Worm (Caenorhabditis elegans): ENCODE measurements around the gene srh-38.

srh-38 gene

ce11 chrV:2913948-2914347 is 8.5 kb downstream of the srh-38 start, which contains the start of gene srh-146:
Gene srh-146, plus strand, starts transcription at chrV:2914248.
- TF ChIP-seq sea-2 (GFP tag; optimal IDR thresholded peaks at IDR 0.05) = no peak
- TF ChIP-seq fkh-10 (GFP tag; optimal IDR thresholded peaks at IDR 0.05) = no peak
- TF ChIP-seq ztf-4 (tag; optimal IDR thresholded peaks at IDR 0.05) = no peak
- no peak for TF ChIP-seq nhr-12 (tag; optimal IDR thresholded peaks at IDR 0.05)
- TF ChIP-seq lin-15B (tag; optimal IDR thresholded peaks at IDR 0.05) = no peak
- TF ChIP-seq nhr-77 (tag; optimal IDR thresholded peaks at IDR 0.05) = no peak
- no peak for TF ChIP-seq ama-1 (optimal IDR thresholded peaks at IDR 0.05)
- no peak for TF ChIP-seq elt-1 (tag; optimal IDR thresholded peaks at IDR 0.05)
- TF ChIP-seq unc-39 (tag; optimal IDR thresholded peaks at IDR 0.05) = no peak
- TF ChIP-seq nhr-23 (tag; optimal IDR thresholded peaks at IDR 0.05) = no peak
- TF ChIP-seq ztf-11 (tag; optimal IDR thresholded peaks at IDR 0.05) = no peak

ce11 chrV:2912901-2913300 is 9.6 kb downstream of the srh-38 start, which contains the start of gene C31B8.9:
Gene C31B8.9, minus strand, starts transcription at chrV:2913001.
- no peak for TF ChIP-seq ceh-28 (tag; optimal IDR thresholded peaks at IDR 0.05)
- no peak for TF ChIP-seq elt-1 (tag; optimal IDR thresholded peaks at IDR 0.05)
- no peak for TF ChIP-seq skn-1 (tag; optimal IDR thresholded peaks at IDR 0.05)
- no peak for TF ChIP-seq ztf-4 (tag; optimal IDR thresholded peaks at IDR 0.05)
- TF ChIP-seq nhr-76 (tag; optimal IDR thresholded peaks at IDR 0.05) = no peak
- TF ChIP-seq egl-5 (tag; optimal IDR thresholded peaks at IDR 0.05) = no peak
- TF ChIP-seq mdl-1 (tag; optimal IDR thresholded peaks at IDR 0.05) = no peak
- TF ChIP-seq ztf-11 (tag; optimal IDR thresholded peaks at IDR 0.05) = no peak
- no peak for TF ChIP-seq lin-39 (tag; optimal IDR thresholded peaks at IDR 0.05)
- TF ChIP-seq hmg-11 (tag; optimal IDR thresholded peaks at IDR 0.05) = no peak
- TF ChIP-seq ceh-82 (tag; optimal IDR thresholded peaks at IDR 0.05) = no peak
- TF ChIP-seq ceh-9 (tag; optimal IDR thresholded peaks at IDR 0.05) = no peak
- no peak for TF ChIP-seq nfya-1 (tag; optimal IDR thresholded peaks at IDR 0.05; ENCODE audit: insufficient read depth)
- no peak for TF ChIP-seq elt-3 (tag; optimal IDR thresholded peaks at IDR 0.05)
- TF ChIP-seq fkh-2 (tag; optimal IDR thresholded peaks at IDR 0.05) = no peak
- no peak for TF ChIP-seq nhr-12 (tag; optimal IDR thresholded peaks at IDR 0.05)
- TF ChIP-seq ama-1 (optimal IDR thresholded peaks at IDR 0.05) = no peak

- no peak for TF ChIP-seq nhr-25 (tag; optimal IDR thresholded peaks at IDR 0.05)
- TF ChIP-seq ceh-28 (tag; optimal IDR thresholded peaks at IDR 0.05) = no peak
- TF ChIP-seq nhr-77 (tag; optimal IDR thresholded peaks at IDR 0.05) = no peak
- no peak for TF ChIP-seq pha-4 (tag; optimal IDR thresholded peaks at IDR 0.05)
Observed at ce11 chrV:2909525-2909924, 13.0 kb downstream of the srh-38 start, which contains the start of gene zmp-3. Gene zmp-3, minus strand, starts transcription at chrV:2909625.

ce11 chrV:2903227-2903626 is 19.3 kb downstream of the srh-38 start, which contains the start of gene C31B8.7:
Gene C31B8.7, minus strand, starts transcription at chrV:2903327.
- TF ChIP-seq eor-1 (tag; optimal IDR thresholded peaks at IDR 0.05) (no peak), jun-1 (tag; optimal IDR thresholded peaks at IDR 0.05) (no peak), nhr-76 (tag; optimal IDR thresholded peaks at IDR 0.05) (no peak), hmg-11 (tag; optimal IDR thresholded peaks at IDR 0.05) (no peak), ztf-4 (tag; optimal IDR thresholded peaks at IDR 0.05) (no peak), elt-1 (tag; optimal IDR thresholded peaks at IDR 0.05) (no peak)

- TF ChIP-seq nhr-11 (tag; optimal IDR thresholded peaks at IDR 0.05) (no peak), nhr-12 (tag; optimal IDR thresholded peaks at IDR 0.05) (no peak), zag-1 (tag; optimal IDR thresholded peaks at IDR 0.05) (no peak), jun-1 (tag; optimal IDR thresholded peaks at IDR 0.05) (no peak), ztf-11 (tag; optimal IDR thresholded peaks at IDR 0.05) (no peak), mdl-1 (tag; optimal IDR thresholded peaks at IDR 0.05) (no peak)
Observed at ce11 chrV:2899867-2900266, 22.6 kb downstream of the srh-38 start, which contains the start of gene str-46. Gene str-46, minus strand, starts transcription at chrV:2899967.

ce11 chrV:2896198-2896660 is 26.3 kb downstream of the srh-38 start, which contains the start of gene pals-32:
Gene pals-32, plus strand, starts transcription at chrV:2896610.
- TF ChIP-seq elt-3 (tag; optimal IDR thresholded peaks at IDR 0.05) = no peak
- TF ChIP-seq elt-2 (tag; optimal IDR thresholded peaks at IDR 0.05) = peak; percentile 51

ce11 chrV:2892976-2893375 is 29.5 kb downstream of the srh-38 start, which contains the start of gene srh-127:
Gene srh-127, plus strand, starts transcription at chrV:2893276.
- no peak for TF ChIP-seq ZK546.5 (tag; optimal IDR thresholded peaks at IDR 0.05)
- TF ChIP-seq ceh-9 (tag; optimal IDR thresholded peaks at IDR 0.05) = no peak
- no peak for TF ChIP-seq ceh-28 (tag; optimal IDR thresholded peaks at IDR 0.05)
- no peak for TF ChIP-seq eor-1 (tag; optimal IDR thresholded peaks at IDR 0.05)

All from whole organism, L3 larva.